Fruit fly (Drosophila melanogaster) whole organism, embryonic: ENCODE measurements around the gene dib.

Experiments
- Bgb ChIP-seq: fragments of 200-800 bp; sonication (Bioruptor generic); IDR thresholded peaks from 2 replicates; pipeline ENCODE4 v1.3.6; 2022; ENCODE audit warnings: missing biosample characterization, missing genetic modification characterization; ENCODE audit not compliant: partially characterized antibody
- CG10267 ChIP-seq: fragments of 200-800 bp; sonication (Bioruptor generic); optimal IDR thresholded peaks from 2 replicates; lab custom pipeline; 2018; ENCODE audit warnings: missing biosample characterization, mild to moderate bottlenecking, missing genetic modification characterization, moderate library complexity
- CG10366 ChIP-seq: fragments of 200-800 bp; sonication (Bioruptor generic); IDR thresholded peaks from 2 replicates; pipeline ENCODE4 v1.3.6; 2022; ENCODE audit warnings: missing biosample characterization, missing genetic modification characterization
- CG12744 ChIP-seq: fragments of 200-800 bp; sonication (Bioruptor generic); optimal IDR thresholded peaks from 2 replicates; lab custom pipeline; 2016; ENCODE audit warnings: missing biosample characterization, missing genetic modification characterization
- CG13775 ChIP-seq: fragments of 200-800 bp; sonication (Bioruptor generic); optimal IDR thresholded peaks from 3 replicates; lab custom pipeline; 2017; ENCODE audit warnings: missing biosample characterization, mild to moderate bottlenecking, missing genetic modification characterization
- CG14710 ChIP-seq: fragments of 200-800 bp; sonication (Bioruptor generic); optimal IDR thresholded peaks from 3 replicates; lab custom pipeline; 2019; ENCODE audit warnings: missing biosample characterization, mild to moderate bottlenecking, missing genetic modification characterization, moderate library complexity
- CG15073 ChIP-seq: fragments of 200-800 bp; sonication (Bioruptor generic); optimal IDR thresholded peaks from 2 replicates; lab custom pipeline; 2016; ENCODE audit warnings: missing biosample characterization, missing genetic modification characterization
- CG15269 ChIP-seq: fragments of 200-800 bp; sonication (Bioruptor generic); optimal IDR thresholded peaks from 2 replicates; lab custom pipeline; 2018; ENCODE audit warnings: missing biosample characterization, mild to moderate bottlenecking, missing genetic modification characterization, moderate library complexity
- CG1647 ChIP-seq: fragments of 200-800 bp; sonication (Bioruptor generic); optimal IDR thresholded peaks from 3 replicates; lab custom pipeline; 2016; ENCODE audit warnings: missing biosample characterization, missing genetic modification characterization
- CG17802 ChIP-seq: fragments of 200-800 bp; sonication (Bioruptor generic); optimal IDR thresholded peaks from 2 replicates; lab custom pipeline; 2018; ENCODE audit warnings: missing biosample characterization, mild to moderate bottlenecking, missing genetic modification characterization, moderate library complexity
- CG18262 ChIP-seq: fragments of 200-800 bp; optimal IDR thresholded peaks from 3 replicates; lab custom pipeline; 2019; ENCODE audit warnings: missing biosample characterization, mild to moderate bottlenecking, missing genetic modification characterization, moderate library complexity
- CG18476 ChIP-seq: fragments of 200-800 bp; sonication (Bioruptor generic); optimal IDR thresholded peaks from 2 replicates; lab custom pipeline; 2016; ENCODE audit warnings: missing biosample characterization, mild to moderate bottlenecking, missing genetic modification characterization
- CG2678 ChIP-seq: fragments of 200-800 bp; sonication (Bioruptor generic); optimal IDR thresholded peaks from 3 replicates; lab custom pipeline; 2019; ENCODE audit warnings: missing biosample characterization, mild to moderate bottlenecking, missing genetic modification characterization, moderate library complexity
- CG32767 ChIP-seq: fragments of 200-800 bp; sonication (Bioruptor generic); IDR thresholded peaks from 2 replicates; pipeline ENCODE4 v1.3.6; 2022; ENCODE audit warnings: missing biosample characterization, missing genetic modification characterization
- CG6689 ChIP-seq: fragments of 200-800 bp; sonication (Bioruptor generic); IDR thresholded peaks from 2 replicates; pipeline ENCODE4 v1.3.6; 2022; ENCODE audit warnings: missing biosample characterization, missing genetic modification characterization
- CG7271 ChIP-seq: fragments of 200-800 bp; sonication (Bioruptor generic); optimal IDR thresholded peaks from 2 replicates; lab custom pipeline; 2018; ENCODE audit warnings: missing biosample characterization, mild to moderate bottlenecking, missing genetic modification characterization, moderate library complexity
- CG8359 ChIP-seq: fragments of 200-800 bp; sonication (Bioruptor generic); optimal IDR thresholded peaks from 2 replicates; lab custom pipeline; 2017; ENCODE audit warnings: missing biosample characterization, mild to moderate bottlenecking, missing genetic modification characterization, borderline replicate concordance
- CG9609 ChIP-seq: fragments of 200-800 bp; sonication (Bioruptor generic); optimal IDR thresholded peaks from 3 replicates; lab custom pipeline; 2016; ENCODE audit warnings: missing biosample characterization, missing genetic modification characterization
- D19A ChIP-seq: fragments of 200-800 bp; optimal IDR thresholded peaks from 3 replicates; lab custom pipeline; 2019; ENCODE audit warnings: missing biosample characterization, mild to moderate bottlenecking, missing genetic modification characterization, moderate library complexity
- Dbx ChIP-seq: fragments of 200-800 bp; sonication (Bioruptor generic); IDR thresholded peaks from 3 replicates; pipeline ENCODE4 v1.3.6; 2022; ENCODE audit warnings: missing biosample characterization, missing genetic modification characterization
- Doc2 ChIP-seq: fragments of 200-800 bp; sonication (Bioruptor generic); IDR thresholded peaks from 2 replicates; pipeline ENCODE4 v1.3.6; 2022; ENCODE audit warnings: missing biosample characterization, missing genetic modification characterization
- Dp ChIP-seq: fragments of 200-800 bp; sonication (Bioruptor generic); optimal IDR thresholded peaks from 2 replicates; lab custom pipeline; 2018; ENCODE audit warnings: missing biosample characterization, mild to moderate bottlenecking, missing genetic modification characterization, moderate library complexity
- Fer2 ChIP-seq: fragments of 200-800 bp; sonication (Bioruptor generic); optimal IDR thresholded peaks from 2 replicates; lab custom pipeline; 2018; ENCODE audit warnings: missing biosample characterization, mild to moderate bottlenecking, missing genetic modification characterization, moderate library complexity
- HmgD ChIP-seq: fragments of 200-800 bp; sonication (Bioruptor generic); optimal IDR thresholded peaks from 3 replicates; lab custom pipeline; 2016; ENCODE audit warnings: missing biosample characterization, missing genetic modification characterization
- Hmx ChIP-seq: fragments of 200-800 bp; sonication (Bioruptor generic); optimal IDR thresholded peaks from 2 replicates; lab custom pipeline; 2016; ENCODE audit warnings: missing biosample characterization, missing genetic modification characterization
- Hr39 ChIP-seq: fragments of >200 bp; optimal IDR thresholded peaks from 2 replicates; lab custom pipeline; 2017
- Hr78 ChIP-seq, 2 experiments: fragments of 200-800 bp in 1 of 2; fragments of >200 bp in 1 of 2; sonication (Bioruptor generic) in 1 of 2; optimal IDR thresholded peaks; 2 replicates each; lab custom pipeline; 2017 to 2019; ENCODE audit warnings: missing biosample characterization in 2 of 2, missing genetic modification characterization in 2 of 2, mild to moderate bottlenecking in 1 of 2, moderate library complexity in 1 of 2
- Hsf ChIP-seq: fragments of 200-800 bp; sonication (Bioruptor generic); optimal IDR thresholded peaks from 3 replicates; lab custom pipeline; 2016; ENCODE audit warnings: missing biosample characterization, missing genetic modification characterization
- PHDP ChIP-seq: fragments of 200-800 bp; sonication (Bioruptor generic); optimal IDR thresholded peaks from 3 replicates; lab custom pipeline; 2018; ENCODE audit warnings: missing biosample characterization, mild to moderate bottlenecking, missing genetic modification characterization, moderate library complexity
- Sox102F ChIP-seq: fragments of 200-800 bp; sonication (Bioruptor generic); optimal IDR thresholded peaks from 2 replicates; lab custom pipeline; 2018; ENCODE audit warnings: missing biosample characterization, mild to moderate bottlenecking, missing genetic modification characterization, moderate library complexity
- Stat92E ChIP-seq, 3 experiments: fragments of >200 bp in 2 of 3; fragments of 200-800 bp in 1 of 3; sonication (Bioruptor generic) in 1 of 3; optimal IDR thresholded peaks; 2 replicates each; lab custom pipeline; 2017 to 2019; ENCODE audit warnings: missing biosample characterization in 3 of 3, missing genetic modification characterization in 3 of 3, mild to moderate bottlenecking in 1 of 3, moderate library complexity in 1 of 3
- Xbp1 ChIP-seq: fragments of 200-800 bp; sonication (Bioruptor generic); optimal IDR thresholded peaks from 3 replicates; lab custom pipeline; 2016; ENCODE audit warnings: missing biosample characterization, mild to moderate bottlenecking, missing genetic modification characterization
- abd-A ChIP-seq: fragments of 200-800 bp; sonication (Bioruptor generic); optimal IDR thresholded peaks from 3 replicates; lab custom pipeline; 2019; ENCODE audit warnings: missing biosample characterization, mild to moderate bottlenecking, missing genetic modification characterization, moderate library complexity
- ac ChIP-seq: fragments of 200-800 bp; sonication (Bioruptor generic); optimal IDR thresholded peaks from 3 replicates; lab custom pipeline; 2017; ENCODE audit warnings: missing biosample characterization, mild to moderate bottlenecking, missing genetic modification characterization
- az2 ChIP-seq: fragments of 200-800 bp; sonication (Bioruptor generic); optimal IDR thresholded peaks from 3 replicates; lab custom pipeline; 2016; ENCODE audit warnings: missing biosample characterization, missing genetic modification characterization
- bcd ChIP-seq: fragments of 200-800 bp; sonication (Bioruptor generic); optimal IDR thresholded peaks from 2 replicates; lab custom pipeline; 2017; ENCODE audit warnings: missing biosample characterization, mild to moderate bottlenecking, missing genetic modification characterization
- cato ChIP-seq: fragments of 200-800 bp; sonication (Bioruptor generic); optimal IDR thresholded peaks from 2 replicates; lab custom pipeline; 2016; ENCODE audit warnings: missing biosample characterization, missing genetic modification characterization, borderline replicate concordance
- chm ChIP-seq: fragments of 200-800 bp; sonication (Bioruptor generic); IDR thresholded peaks from 2 replicates; pipeline ENCODE4 v1.3.6; 2022; ENCODE audit warnings: missing biosample characterization, missing genetic modification characterization
- ci ChIP-seq: fragments of 200-800 bp; sonication (Bioruptor generic); IDR thresholded peaks from 3 replicates; pipeline ENCODE4 v1.3.6; 2022; ENCODE audit warnings: missing biosample characterization, missing genetic modification characterization
- dmrt99B ChIP-seq: fragments of 200-800 bp; sonication (Bioruptor generic); optimal IDR thresholded peaks from 2 replicates; lab custom pipeline; 2018; ENCODE audit warnings: missing biosample characterization, mild to moderate bottlenecking, missing genetic modification characterization, moderate library complexity
- ems ChIP-seq: fragments of 200-800 bp; sonication (Bioruptor generic); optimal IDR thresholded peaks from 3 replicates; lab custom pipeline; 2016; ENCODE audit warnings: missing biosample characterization, missing genetic modification characterization
- fd102C ChIP-seq: fragments of 200-800 bp; sonication (Bioruptor generic); optimal IDR thresholded peaks from 2 replicates; lab custom pipeline; 2018; ENCODE audit warnings: missing biosample characterization, mild to moderate bottlenecking, missing genetic modification characterization, moderate library complexity
- gsb ChIP-seq: fragments of 200-800 bp; sonication (Bioruptor generic); IDR thresholded peaks from 2 replicates; pipeline ENCODE4 v1.3.6; 2022; ENCODE audit warnings: missing biosample characterization, missing genetic modification characterization
- lilli ChIP-seq: fragments of 200-800 bp; sonication (Bioruptor generic); optimal IDR thresholded peaks from 3 replicates; lab custom pipeline; 2016; ENCODE audit warnings: missing biosample characterization, missing genetic modification characterization
- repo ChIP-seq: fragments of 200-800 bp; sonication (Bioruptor generic); optimal IDR thresholded peaks from 2 replicates; lab custom pipeline; 2016; ENCODE audit warnings: missing biosample characterization, missing genetic modification characterization
- row ChIP-seq: fragments of 200-800 bp; sonication (Bioruptor generic); IDR thresholded peaks from 3 replicates; pipeline ENCODE4 v1.3.6; 2022; ENCODE audit warnings: missing biosample characterization, missing genetic modification characterization
- sens ChIP-seq: fragments of 200-800 bp; sonication (Bioruptor generic); peaks from one replicate; lab custom pipeline; 2016; ENCODE audit warnings: missing biosample characterization, missing genetic modification characterization
- sens-2 ChIP-seq: fragments of 200-800 bp; sonication (Bioruptor generic); IDR thresholded peaks from 2 replicates; pipeline ENCODE4 v1.3.6; 2022; ENCODE audit warnings: missing biosample characterization, missing genetic modification characterization
- sr ChIP-seq: fragments of 200-800 bp; sonication (Bioruptor generic); IDR thresholded peaks from 3 replicates; pipeline ENCODE4 v1.3.6; 2022; ENCODE audit warnings: missing biosample characterization, missing genetic modification characterization
- toy ChIP-seq: fragments of 200-800 bp; sonication (Bioruptor generic); IDR thresholded peaks from 2 replicates; pipeline ENCODE4 v1.3.6; 2022; ENCODE audit warnings: missing biosample characterization, missing genetic modification characterization
- usp ChIP-seq: fragments of >200 bp; optimal IDR thresholded peaks from 2 replicates; lab custom pipeline; 2017; ENCODE audit warnings: missing biosample characterization, missing genetic modification characterization

Gene dib

dm6 chr3L:4070996-4071379, 8.9 kb downstream of the dib start (continued):
- TF ChIP-seq Dbx: peak; percentile 59
- TF ChIP-seq CG6689: peak; percentile 70
- TF ChIP-seq Xbp1 (GFP tag; lab: Kevin White, UChicago): peak; percentile 64
- TF ChIP-seq Hr39 (lab: Kevin White, UChicago): no peak
- no peak for TF ChIP-seq Bgb (GFP tag; lab: Robert Waterston, UW)
- no peak for TF ChIP-seq Hr78 (GFP tag; optimal IDR thresholded peaks at IDR 0.05; lab: Kevin White, UChicago)
- TF ChIP-seq ems (GFP tag; lab: Kevin White, UChicago): no peak
- TF ChIP-seq CG10366 (GFP tag; lab: Robert Waterston, UW): peak; percentile 75
- TF ChIP-seq Fer2 (tag; lab: Kevin White, UChicago): no peak
- no peak for TF ChIP-seq gsb
- peak; percentile 47 for TF ChIP-seq CG17802
- no peak for TF ChIP-seq CG15073 (GFP tag; lab: Kevin White, UChicago)
- TF ChIP-seq D19A (tag; lab: Kevin White, UChicago): no peak
- TF ChIP-seq cato (GFP tag; lab: Kevin White, UChicago): no peak
- peak; percentile 4 for TF ChIP-seq CG14710 (tag; lab: Kevin White, UChicago)
- peak; percentile 37 for TF ChIP-seq Hsf (GFP tag; lab: Kevin White, UChicago)
- peak; percentile 39 for TF ChIP-seq bcd (GFP tag; lab: Kevin White, UChicago)
- TF ChIP-seq CG15269 (tag; lab: Kevin White, UChicago): peak; percentile 20
- no peak for TF ChIP-seq HmgD (GFP tag; lab: Kevin White, UChicago)
- peak; percentile 40 for TF ChIP-seq CG32767 (GFP tag; lab: Robert Waterston, UW)
- TF ChIP-seq Hmx (GFP tag; lab: Kevin White, UChicago): peak; percentile 6
- TF ChIP-seq CG13775: no peak
- TF ChIP-seq ac: no peak
- TF ChIP-seq CG7271 (tag; lab: Kevin White, UChicago): no peak
- TF ChIP-seq CG18476 (GFP tag; lab: Kevin White, UChicago): no peak
- no peak for TF ChIP-seq fd102C (GFP tag; lab: Kevin White, UChicago)
- peak; percentile 3 for TF ChIP-seq lilli (GFP tag; lab: Kevin White, UChicago)
- TF ChIP-seq Stat92E (GFP tag; optimal IDR thresholded peaks at IDR 0.05; lab: Kevin White, UChicago): no peak
- TF ChIP-seq CG12744: no peak
- no peak for TF ChIP-seq repo (GFP tag; lab: Kevin White, UChicago)
- TF ChIP-seq sens (GFP tag; lab: Kevin White, UChicago): no peak
- no peak for TF ChIP-seq usp
- peak; percentile 86 for TF ChIP-seq ci (GFP tag; lab: Robert Waterston, UW)
- TF ChIP-seq CG10267 (tag; lab: Kevin White, UChicago): no peak
- peak; percentile 37 for TF ChIP-seq CG2678
- TF ChIP-seq sens-2 (GFP tag; lab: Robert Waterston, UW): peak; percentile 63; the same call in 1 of the 2 replicates
- no peak for TF ChIP-seq abd-A (tag; lab: Kevin White, UChicago)
- no peak for TF ChIP-seq Dp (GFP tag; lab: Kevin White, UChicago)
- no peak; the same call in 1 of the 2 replicates for TF ChIP-seq Doc2
- TF ChIP-seq CG9609 (GFP tag; lab: Kevin White, UChicago): peak; percentile 45
- TF ChIP-seq CG18262: peak; percentile 22
- TF ChIP-seq Sox102F (GFP tag; lab: Kevin White, UChicago): peak; percentile 70
- TF ChIP-seq chm (GFP tag; lab: Robert Waterston, UW): no peak; the same call in 1 of the 2 replicates
- TF ChIP-seq az2 (GFP tag; lab: Kevin White, UChicago): peak; percentile 28
- TF ChIP-seq row (GFP tag; lab: Robert Waterston, UW): peak; percentile 69
- TF ChIP-seq sr (GFP tag; lab: Robert Waterston, UW): peak; percentile 34; the same call in 1 of the 3 replicates
- peak; percentile 7 for TF ChIP-seq CG1647 (GFP tag; lab: Kevin White, UChicago)
- peak; percentile 43; the same call in 1 of the 2 replicates for TF ChIP-seq toy
- peak; percentile 69 for TF ChIP-seq PHDP (tag; lab: Kevin White, UChicago)
- TF ChIP-seq CG8359 (GFP tag; lab: Kevin White, UChicago): no peak
- TF ChIP-seq dmrt99B (tag; lab: Kevin White, UChicago): no peak
